Worm (Caenorhabditis elegans) whole organism, early embryonic: ENCODE results near the gene sri-42.

ENCODE experiments used
- ceh-36 ChIP-seq: sonication (generic microtip); optimal IDR thresholded peaks from 2 replicates; lab custom pipeline; 2016; ENCODE audit warnings: missing genetic modification characterization, inconsistent platforms, missing compliant biosample characterization
- hnd-1 ChIP-seq: sonication (generic microtip); optimal IDR thresholded peaks from 2 replicates; lab custom pipeline; 2016; ENCODE audit warnings: missing genetic modification characterization, missing compliant biosample characterization

- no peak for TF ChIP-seq hnd-1
- TF ChIP-seq ceh-36 = no peak
These were observed 34.7 kb downstream of the sri-42 start for ce11 chrII:3108101-3108500.
